Fruit fly (Drosophila melanogaster) whole organism, embryonic: ENCODE results near the gene CG10651.

Experiments
- CG10267 ChIP-seq: fragments of 200-800 bp; sonication (Bioruptor generic); optimal IDR thresholded peaks from 2 replicates; lab custom pipeline; 2018; ENCODE audit warnings: missing biosample characterization, mild to moderate bottlenecking, missing genetic modification characterization, moderate library complexity
- CG11560 ChIP-seq: fragments of 200-800 bp; sonication (Bioruptor generic); IDR thresholded peaks from 3 replicates; pipeline ENCODE4 v1.3.6; 2022; ENCODE audit warnings: missing biosample characterization, missing genetic modification characterization
- CG11723 ChIP-seq: fragments of 200-800 bp; sonication (Bioruptor generic); optimal IDR thresholded peaks from 2 replicates; lab custom pipeline; 2017; ENCODE audit warnings: missing biosample characterization, mild to moderate bottlenecking, missing genetic modification characterization
- CG13775 ChIP-seq: fragments of 200-800 bp; sonication (Bioruptor generic); optimal IDR thresholded peaks from 3 replicates; lab custom pipeline; 2017; ENCODE audit warnings: missing biosample characterization, mild to moderate bottlenecking, missing genetic modification characterization
- CG17361 ChIP-seq: fragments of 200-800 bp; sonication (Bioruptor generic); IDR thresholded peaks from 3 replicates; pipeline ENCODE4 v1.3.6; 2022; ENCODE audit warnings: missing biosample characterization, missing genetic modification characterization
- CG18011 ChIP-seq: fragments of 200-800 bp; sonication (Bioruptor generic); optimal IDR thresholded peaks from 2 replicates; lab custom pipeline; 2017; ENCODE audit warnings: missing biosample characterization, missing genetic modification characterization, mild to moderate bottlenecking, moderate library complexity, missing genotype
- CG18476 ChIP-seq: fragments of 200-800 bp; sonication (Bioruptor generic); optimal IDR thresholded peaks from 2 replicates; lab custom pipeline; 2016; ENCODE audit warnings: missing biosample characterization, mild to moderate bottlenecking, missing genetic modification characterization
- CG18599 ChIP-seq: fragments of 200-800 bp; sonication (Bioruptor generic); optimal IDR thresholded peaks from 3 replicates; lab custom pipeline; 2017; ENCODE audit warnings: missing biosample characterization, missing genetic modification characterization, mild to moderate bottlenecking, moderate library complexity, missing genetic modification reagents
- CG33213 ChIP-seq: fragments of 200-800 bp; sonication (Bioruptor generic); optimal IDR thresholded peaks from 3 replicates; lab custom pipeline; 2016; ENCODE audit warnings: missing biosample characterization, missing genetic modification characterization
- CG4617 ChIP-seq: fragments of 200-800 bp; sonication (Bioruptor generic); optimal IDR thresholded peaks from 3 replicates; lab custom pipeline; 2016; ENCODE audit warnings: missing biosample characterization, missing genetic modification characterization, borderline replicate concordance
- CG5180 ChIP-seq: fragments of 200-800 bp; sonication (Bioruptor generic); optimal IDR thresholded peaks from 3 replicates; lab custom pipeline; 2017; ENCODE audit warnings: missing biosample characterization, missing genetic modification characterization, mild to moderate bottlenecking, moderate library complexity, missing genetic modification reagents
- CG6813 ChIP-seq: fragments of 200-800 bp; sonication (Bioruptor generic); optimal IDR thresholded peaks from 2 replicates; lab custom pipeline; 2017; ENCODE audit warnings: missing biosample characterization, missing genetic modification characterization, mild to moderate bottlenecking, moderate library complexity, missing genetic modification reagents
- CG7271 ChIP-seq: fragments of 200-800 bp; sonication (Bioruptor generic); optimal IDR thresholded peaks from 2 replicates; lab custom pipeline; 2018; ENCODE audit warnings: missing biosample characterization, mild to moderate bottlenecking, missing genetic modification characterization, moderate library complexity
- CG7963 ChIP-seq: fragments of 200-800 bp; sonication (Bioruptor generic); IDR thresholded peaks from 3 replicates; pipeline ENCODE4 v1.3.6; 2022; ENCODE audit warnings: missing biosample characterization, missing genetic modification characterization; ENCODE audit not compliant: partially characterized antibody
- CG8359 ChIP-seq: fragments of 200-800 bp; sonication (Bioruptor generic); optimal IDR thresholded peaks from 2 replicates; lab custom pipeline; 2017; ENCODE audit warnings: missing biosample characterization, mild to moderate bottlenecking, missing genetic modification characterization, borderline replicate concordance
- Dek ChIP-seq: fragments of 200-800 bp; sonication (Bioruptor generic); optimal IDR thresholded peaks from 3 replicates; lab custom pipeline; 2019; ENCODE audit warnings: missing biosample characterization, mild to moderate bottlenecking, missing genetic modification characterization, moderate library complexity
- Drgx ChIP-seq: fragments of 200-800 bp; sonication (Bioruptor generic); IDR thresholded peaks from 2 replicates; pipeline ENCODE4 v1.3.6; 2022; ENCODE audit warnings: missing biosample characterization, missing genetic modification characterization
- E2f1 ChIP-seq: fragments of 200-800 bp; sonication (Bioruptor generic); IDR thresholded peaks from 2 replicates; pipeline ENCODE4 v1.3.6; 2022; ENCODE audit warnings: missing biosample characterization, missing genetic modification characterization
- GATAe ChIP-seq: fragments of 200-800 bp; sonication (Bioruptor generic); conservative IDR thresholded peaks from 2 replicates; pipeline ENCODE4 v1.3.6; 2022; ENCODE audit warnings: missing biosample characterization, missing genetic modification characterization
- HmgD ChIP-seq: fragments of 200-800 bp; sonication (Bioruptor generic); optimal IDR thresholded peaks from 3 replicates; lab custom pipeline; 2016; ENCODE audit warnings: missing biosample characterization, missing genetic modification characterization
- Hr78 ChIP-seq, 2 experiments: fragments of 200-800 bp in 1 of 2; fragments of >200 bp in 1 of 2; sonication (Bioruptor generic) in 1 of 2; optimal IDR thresholded peaks; 2 replicates each; lab custom pipeline; 2017 to 2019; ENCODE audit warnings: missing biosample characterization in 2 of 2, missing genetic modification characterization in 2 of 2, mild to moderate bottlenecking in 1 of 2, moderate library complexity in 1 of 2
- Jarid2 ChIP-seq: fragments of 200-800 bp; sonication (Bioruptor generic); optimal IDR thresholded peaks from 3 replicates; lab custom pipeline; 2017; ENCODE audit warnings: mild to moderate bottlenecking, missing biosample characterization, missing genetic modification reagents, missing genetic modification characterization
- MESR4 ChIP-seq: fragments of 200-800 bp; sonication (Bioruptor generic); optimal IDR thresholded peaks from 2 replicates; lab custom pipeline; 2018; ENCODE audit warnings: missing biosample characterization, mild to moderate bottlenecking, missing genetic modification characterization, moderate library complexity
- MTF-1 ChIP-seq: fragments of 200-800 bp; sonication (Bioruptor generic); optimal IDR thresholded peaks from 2 replicates; lab custom pipeline; 2018; ENCODE audit warnings: missing biosample characterization, mild to moderate bottlenecking, missing genetic modification characterization, borderline replicate concordance
- Six4 ChIP-seq: fragments of 200-800 bp; sonication (Bioruptor generic); optimal IDR thresholded peaks from 2 replicates; lab custom pipeline; 2016; ENCODE audit warnings: missing biosample characterization, missing genetic modification characterization
- Usf ChIP-seq: fragments of 200-800 bp; sonication (Bioruptor generic); optimal IDR thresholded peaks from 2 replicates; lab custom pipeline; 2017; ENCODE audit warnings: missing genotype, missing biosample characterization, missing genetic modification characterization
- az2 ChIP-seq: fragments of 200-800 bp; sonication (Bioruptor generic); optimal IDR thresholded peaks from 3 replicates; lab custom pipeline; 2016; ENCODE audit warnings: missing biosample characterization, missing genetic modification characterization
- bbx ChIP-seq: fragments of 200-800 bp; sonication (Bioruptor generic); IDR thresholded peaks from 2 replicates; pipeline ENCODE4 v1.3.6; 2022; ENCODE audit warnings: missing biosample characterization, missing genetic modification characterization; ENCODE audit not compliant: partially characterized antibody
- bowl ChIP-seq: fragments of 200-800 bp; sonication (Bioruptor generic); IDR thresholded peaks from 2 replicates; pipeline ENCODE4 v1.3.6; 2022; ENCODE audit warnings: missing biosample characterization, missing genetic modification characterization
- br ChIP-seq: fragments of >200 bp; optimal IDR thresholded peaks from 2 replicates; lab custom pipeline; 2017
- chm ChIP-seq: fragments of 200-800 bp; sonication (Bioruptor generic); IDR thresholded peaks from 2 replicates; pipeline ENCODE4 v1.3.6; 2022; ENCODE audit warnings: missing biosample characterization, missing genetic modification characterization
- dan ChIP-seq: fragments of 200-800 bp; sonication (Bioruptor generic); IDR thresholded peaks from 2 replicates; pipeline ENCODE4 v1.3.6; 2022; ENCODE audit warnings: missing biosample characterization, missing genetic modification characterization
- danr ChIP-seq: fragments of 200-800 bp; sonication (Bioruptor generic); IDR thresholded peaks from 2 replicates; pipeline ENCODE4 v1.3.6; 2022; ENCODE audit warnings: missing biosample characterization, missing genetic modification characterization
- en ChIP-seq: fragments of 200-800 bp; sonication (Bioruptor generic); optimal IDR thresholded peaks from 2 replicates; lab custom pipeline; 2016; ENCODE audit warnings: missing biosample characterization, missing genetic modification characterization
- gem ChIP-seq: fragments of 200-800 bp; sonication (Bioruptor generic); optimal IDR thresholded peaks from 2 replicates; lab custom pipeline; 2019; ENCODE audit warnings: missing biosample characterization, mild to moderate bottlenecking, missing genetic modification characterization, moderate library complexity
- grn ChIP-seq: fragments of 200-800 bp; sonication (Bioruptor generic); optimal IDR thresholded peaks from 3 replicates; lab custom pipeline; 2017; ENCODE audit warnings: missing biosample characterization, missing genetic modification characterization
- jigr1 ChIP-seq: fragments of 200-800 bp; sonication (Bioruptor generic); IDR thresholded peaks from 3 replicates; pipeline ENCODE4 v1.3.6; 2022; ENCODE audit warnings: missing biosample characterization, missing genetic modification characterization
- kah ChIP-seq: fragments of 200-800 bp; sonication (Bioruptor generic); optimal IDR thresholded peaks from 2 replicates; lab custom pipeline; 2018; ENCODE audit warnings: missing biosample characterization, mild to moderate bottlenecking, missing genetic modification characterization
- ken ChIP-seq: fragments of 200-800 bp; sonication (Bioruptor generic); IDR thresholded peaks from 3 replicates; pipeline ENCODE4 v1.3.6; 2022; ENCODE audit warnings: missing biosample characterization, missing genetic modification characterization
- pho ChIP-seq: fragments of 200-800 bp; sonication (Bioruptor generic); optimal IDR thresholded peaks from 2 replicates; lab custom pipeline; 2016; ENCODE audit warnings: missing biosample characterization, missing genetic modification characterization
- pnt ChIP-seq: fragments of 200-800 bp; sonication (Bioruptor generic); optimal IDR thresholded peaks from 3 replicates; lab custom pipeline; 2016; ENCODE audit warnings: missing biosample characterization, missing genetic modification characterization
- row ChIP-seq: fragments of 200-800 bp; sonication (Bioruptor generic); IDR thresholded peaks from 3 replicates; pipeline ENCODE4 v1.3.6; 2022; ENCODE audit warnings: missing biosample characterization, missing genetic modification characterization
- salm ChIP-seq: fragments of 200-800 bp; sonication (Bioruptor generic); optimal IDR thresholded peaks from 2 replicates; lab custom pipeline; 2018; ENCODE audit warnings: missing biosample characterization, mild to moderate bottlenecking, missing genetic modification characterization
- sens-2 ChIP-seq: fragments of 200-800 bp; sonication (Bioruptor generic); IDR thresholded peaks from 2 replicates; pipeline ENCODE4 v1.3.6; 2022; ENCODE audit warnings: missing biosample characterization, missing genetic modification characterization
- shn ChIP-seq: fragments of 200-800 bp; sonication (Bioruptor generic); optimal IDR thresholded peaks from 3 replicates; lab custom pipeline; 2016; ENCODE audit warnings: missing biosample characterization, missing genetic modification characterization
- toy ChIP-seq: fragments of 200-800 bp; sonication (Bioruptor generic); IDR thresholded peaks from 2 replicates; pipeline ENCODE4 v1.3.6; 2022; ENCODE audit warnings: missing biosample characterization, missing genetic modification characterization
- tx ChIP-seq: fragments of 200-800 bp; sonication (Bioruptor generic); optimal IDR thresholded peaks from 2 replicates; lab custom pipeline; 2016; ENCODE audit warnings: missing biosample characterization, missing genetic modification characterization
- wdn ChIP-seq: fragments of 200-800 bp; sonication (Bioruptor generic); IDR thresholded peaks from 2 replicates; pipeline ENCODE4 v1.3.6; 2022; ENCODE audit warnings: missing biosample characterization, missing genetic modification characterization

CG10651 gene

dm6 chr2L:20086295-20087096, 48.2 kb downstream of the CG10651 start (continued):
- TF ChIP-seq bbx (GFP tag; lab: Robert Waterston, UW) (0 out of 2 replicates have a peak, but pooled peaks have one; percentile 53), ken (peak; percentile 85; the same call in 2 of the 3 replicates), bowl (GFP tag; lab: Robert Waterston, UW) (peak; percentile 62), CG18011 (GFP tag; lab: Kevin White, UChicago) (peak; percentile 60), CG11723 (GFP tag; lab: Kevin White, UChicago) (peak; percentile 51), dan (GFP tag; lab: Robert Waterston, UW) (peak; percentile 51; the same call in 1 of the 2 replicates), MESR4 (GFP tag; lab: Kevin White, UChicago) (peak; percentile 26), Dek (tag; lab: Kevin White, UChicago) (peak; percentile 77), chm (GFP tag; lab: Robert Waterston, UW) (peak; percentile 83; the same call in 1 of the 2 replicates), sens-2 (GFP tag; lab: Robert Waterston, UW) (peak; percentile 82), pnt (GFP tag; lab: Kevin White, UChicago) (peak; percentile 80), CG8359 (GFP tag; lab: Kevin White, UChicago) (peak; percentile 56), GATAe (GFP tag; lab: Robert Waterston, UW) (peak; percentile 79), tx (GFP tag; lab: Kevin White, UChicago) (peak; percentile 74), az2 (GFP tag; lab: Kevin White, UChicago) (peak; percentile 84), kah (peak; percentile 95), CG18599 (peak; percentile 87), CG11560 (tag; lab: Robert Waterston, UW) (0 out of 3 replicates have a peak, but pooled peaks have one; percentile 45), shn (GFP tag; lab: Kevin White, UChicago) (peak; percentile 47), CG18476 (GFP tag; lab: Kevin White, UChicago) (peak; percentile 77), danr (peak; percentile 63), Usf (GFP tag; lab: Kevin White, UChicago) (peak; percentile 36), br (lab: Kevin White, UChicago) (no peak), toy (peak; percentile 61), CG4617 (GFP tag; lab: Kevin White, UChicago) (no peak), Six4 (GFP tag; lab: Kevin White, UChicago) (peak; percentile 71), E2f1 (peak; percentile 78), wdn (GFP tag; lab: Robert Waterston, UW) (no peak; the same call in 1 of the 2 replicates), CG7271 (tag; lab: Kevin White, UChicago) (peak; percentile 22), jigr1 (GFP tag; lab: Robert Waterston, UW) (peak; percentile 71; the same call in 2 of the 3 replicates), CG5180 (GFP tag; lab: Kevin White, UChicago) (peak; percentile 76), MTF-1 (peak; percentile 69), Drgx (GFP tag; lab: Robert Waterston, UW) (peak; percentile 98), grn (GFP tag; lab: Kevin White, UChicago) (peak; percentile 95), CG10267 (tag; lab: Kevin White, UChicago) (peak; percentile 71), Hr78 (GFP tag; optimal IDR thresholded peaks at IDR 0.05; lab: Kevin White, UChicago) (peak in 1 of 2 experiments; percentile 97), CG13775 (GFP tag; lab: Kevin White, UChicago) (peak; percentile 61), CG17361 (GFP tag; lab: Robert Waterston, UW) (peak; percentile 83), Jarid2 (GFP tag; lab: Kevin White, UChicago) (peak; percentile 63), gem (tag; lab: Kevin White, UChicago) (peak; percentile 88), CG7963 (no peak), salm (peak; percentile 73), CG6813 (GFP tag; lab: Kevin White, UChicago) (peak; percentile 74), en (GFP tag; lab: Kevin White, UChicago) (peak; percentile 85), row (GFP tag; lab: Robert Waterston, UW) (peak; percentile 79), HmgD (GFP tag; lab: Kevin White, UChicago) (peak; percentile 8), pho (peak; percentile 81), CG33213 (GFP tag; lab: Kevin White, UChicago) (peak; percentile 72)
